Worm (Caenorhabditis elegans): ENCODE measurements around the gene C40C9.3.

ce11 chrX:13647305-13647704 is at the start of gene C40C9.3:
- TF ChIP-seq W03F9.2 (tag; optimal IDR thresholded peaks at IDR 0.05) = no peak
- no peak for TF ChIP-seq him-1 (tag; optimal IDR thresholded peaks at IDR 0.05)
- TF ChIP-seq dao-5 (tag; optimal IDR thresholded peaks at IDR 0.05) = no peak
